Worm (Caenorhabditis elegans) whole organism, late embryonic: ENCODE measurements around the gene C45B2.2.

ENCODE experiments used
- C08G9.2 ChIP-seq: sonication (generic microtip); optimal IDR thresholded peaks from 2 replicates; lab custom pipeline; 2016; ENCODE audit warnings: mild to moderate bottlenecking, missing genetic modification characterization, moderate library complexity, missing compliant biosample characterization
- C38D4.7 ChIP-seq: fragments of 200-800 bp; sonication (Bioruptor generic); optimal IDR thresholded peaks from 2 replicates; lab custom pipeline; 2018; ENCODE audit warnings: mild to moderate bottlenecking, missing genetic modification characterization, moderate library complexity, missing compliant biosample characterization
- F13H6.1 ChIP-seq: sonication (generic microtip); optimal IDR thresholded peaks from 2 replicates; lab custom pipeline; 2016; ENCODE audit warnings: missing genetic modification characterization, missing compliant biosample characterization
- K02D7.2 ChIP-seq: sonication (generic microtip); optimal IDR thresholded peaks from 2 replicates; lab custom pipeline; 2017; ENCODE audit warnings: mild to moderate bottlenecking, missing genetic modification characterization, missing compliant biosample characterization
- K09A11.1 ChIP-seq: sonication (generic microtip); optimal IDR thresholded peaks from 2 replicates; lab custom pipeline; 2017; ENCODE audit warnings: antibody characterized with exemption, mild to moderate bottlenecking, missing genetic modification characterization, missing compliant biosample characterization; ENCODE audit not compliant: insufficient read depth
- ahr-1 ChIP-seq: sonication (generic microtip); optimal IDR thresholded peaks from 2 replicates; lab custom pipeline; 2016; ENCODE audit warnings: missing genetic modification characterization, missing compliant biosample characterization
- ceh-14 ChIP-seq: sonication (generic microtip); optimal IDR thresholded peaks from 2 replicates; lab custom pipeline; 2016; ENCODE audit warnings: missing genotype, missing genetic modification characterization, missing compliant biosample characterization
- ceh-18 ChIP-seq: sonication (generic microtip); optimal IDR thresholded peaks from 2 replicates; lab custom pipeline; 2016; ENCODE audit warnings: missing genetic modification characterization, missing compliant biosample characterization
- ceh-19 ChIP-seq: fragments of 200-800 bp; sonication (Bioruptor generic); optimal IDR thresholded peaks from 2 replicates; lab custom pipeline; 2018; ENCODE audit warnings: mild to moderate bottlenecking, missing genetic modification characterization, missing compliant biosample characterization
- ceh-2 ChIP-seq: sonication (generic microtip); optimal IDR thresholded peaks from 2 replicates; lab custom pipeline; 2016; ENCODE audit warnings: missing genotype, missing genetic modification characterization, missing compliant biosample characterization
- ceh-24 ChIP-seq: sonication (generic microtip); optimal IDR thresholded peaks from 2 replicates; lab custom pipeline; 2016; ENCODE audit warnings: mild to moderate bottlenecking, missing genetic modification characterization, missing compliant biosample characterization
- ceh-31 ChIP-seq: sonication (generic microtip); optimal IDR thresholded peaks from 2 replicates; lab custom pipeline; 2016; ENCODE audit warnings: missing genetic modification characterization, missing compliant biosample characterization
- ceh-34 ChIP-seq: sonication (generic microtip); optimal IDR thresholded peaks from 2 replicates; lab custom pipeline; 2016; ENCODE audit warnings: mild to moderate bottlenecking, missing genetic modification characterization, missing compliant biosample characterization
- ceh-45 ChIP-seq: fragments of 200-800 bp; sonication (Bioruptor generic); IDR thresholded peaks from 2 replicates; pipeline ENCODE4 v1.3.6; 2022; ENCODE audit warnings: missing genetic modification reagents, missing genetic modification characterization, missing compliant biosample characterization
- ceh-48 ChIP-seq: sonication (generic microtip); optimal IDR thresholded peaks from 2 replicates; lab custom pipeline; 2016; ENCODE audit warnings: missing genetic modification characterization, inconsistent platforms, missing compliant biosample characterization
- dmd-4 ChIP-seq: sonication (generic microtip); optimal IDR thresholded peaks from 2 replicates; lab custom pipeline; 2016; ENCODE audit warnings: borderline replicate concordance, missing genetic modification characterization, missing compliant biosample characterization
- elt-2 ChIP-seq: sonication (generic microtip); optimal IDR thresholded peaks from 2 replicates; lab custom pipeline; 2016; ENCODE audit warnings: missing genetic modification reagents, missing genetic modification characterization, missing compliant biosample characterization
- ets-4 ChIP-seq: sonication (generic microtip); optimal IDR thresholded peaks from 2 replicates; lab custom pipeline; 2016; ENCODE audit warnings: missing genetic modification characterization, missing compliant biosample characterization
- eyg-1 ChIP-seq: sonication (generic microtip); optimal IDR thresholded peaks from 2 replicates; lab custom pipeline; 2016; ENCODE audit warnings: missing genotype, missing genetic modification characterization, missing compliant biosample characterization
- fax-1 ChIP-seq: sonication (generic microtip); optimal IDR thresholded peaks from 2 replicates; lab custom pipeline; 2016; ENCODE audit warnings: missing genotype, missing genetic modification characterization, missing compliant biosample characterization
- fkh-10 ChIP-seq: fragments of 150-350 bp; optimal IDR thresholded peaks from 2 replicates; lab custom pipeline; 2014; ENCODE audit warnings: missing biosample characterization, missing genetic modification reagents, missing genetic modification characterization
- fkh-6 ChIP-seq: sonication (generic microtip); optimal IDR thresholded peaks from 2 replicates; lab custom pipeline; 2016; ENCODE audit warnings: missing genetic modification characterization, missing compliant biosample characterization
- gmeb-2 ChIP-seq: sonication (generic microtip); optimal IDR thresholded peaks from 2 replicates; lab custom pipeline; 2016; ENCODE audit warnings: missing genetic modification characterization, inconsistent platforms, missing compliant biosample characterization
- hlh-13 ChIP-seq: fragments of 200-800 bp; sonication (Bioruptor generic); optimal IDR thresholded peaks from 2 replicates; lab custom pipeline; 2018; ENCODE audit warnings: mild to moderate bottlenecking, missing genetic modification characterization, missing compliant biosample characterization
- hlh-15 ChIP-seq: sonication (generic microtip); optimal IDR thresholded peaks from 2 replicates; lab custom pipeline; 2016; ENCODE audit warnings: missing genetic modification characterization, missing compliant biosample characterization
- hlh-30 ChIP-seq: sonication (generic microtip); optimal IDR thresholded peaks from 2 replicates; lab custom pipeline; 2017; ENCODE audit warnings: antibody characterized with exemption, missing genetic modification characterization, missing compliant biosample characterization; ENCODE audit not compliant: insufficient read depth
- hlh-6 ChIP-seq: sonication (generic microtip); optimal IDR thresholded peaks from 2 replicates; lab custom pipeline; 2016; ENCODE audit warnings: missing genotype, missing genetic modification characterization, missing compliant biosample characterization
- hlh-8 ChIP-seq: sonication (generic microtip); optimal IDR thresholded peaks from 2 replicates; lab custom pipeline; 2016; ENCODE audit warnings: missing genotype, missing genetic modification characterization, missing compliant biosample characterization
- lim-6 ChIP-seq: sonication (generic microtip); optimal IDR thresholded peaks from 2 replicates; lab custom pipeline; 2016; ENCODE audit warnings: missing genetic modification characterization, missing compliant biosample characterization
- lin-11 ChIP-seq: fragments of 200-800 bp; sonication (Bioruptor generic); optimal IDR thresholded peaks from 2 replicates; lab custom pipeline; 2018; ENCODE audit warnings: mild to moderate bottlenecking, missing genetic modification characterization, missing compliant biosample characterization
- nfya-1 ChIP-seq: sonication (generic microtip); optimal IDR thresholded peaks from 2 replicates; lab custom pipeline; 2017; ENCODE audit warnings: missing genetic modification characterization, mild to moderate bottlenecking, missing compliant biosample characterization, antibody characterized with exemption, moderate library complexity
- nhr-11 ChIP-seq: fragments of 150-350 bp; optimal IDR thresholded peaks from 2 replicates; lab custom pipeline; 2014; ENCODE audit warnings: missing biosample characterization, missing genetic modification characterization
- nhr-232 ChIP-seq: sonication (generic microtip); optimal IDR thresholded peaks from 2 replicates; lab custom pipeline; 2016; ENCODE audit warnings: missing genetic modification characterization, missing compliant biosample characterization
- pag-3 ChIP-seq: sonication (generic microtip); optimal IDR thresholded peaks from 2 replicates; lab custom pipeline; 2016; ENCODE audit warnings: missing compliant biosample characterization, missing genetic modification characterization, borderline replicate concordance
- pax-1 ChIP-seq: fragments of 150-350 bp; optimal IDR thresholded peaks from 2 replicates; lab custom pipeline; 2014; ENCODE audit warnings: missing biosample characterization, missing genetic modification characterization
- pha-2 ChIP-seq: sonication (generic microtip); optimal IDR thresholded peaks from 2 replicates; lab custom pipeline; 2017; ENCODE audit warnings: mild to moderate bottlenecking, missing genetic modification characterization, missing compliant biosample characterization
- pha-4 ChIP-seq: fragments of 150-350 bp; optimal IDR thresholded peaks from 2 replicates; lab custom pipeline; 2018; ENCODE audit warnings: missing biosample characterization, missing genetic modification reagents, missing genetic modification characterization
- ref-2 ChIP-seq: sonication (generic microtip); optimal IDR thresholded peaks from 2 replicates; lab custom pipeline; 2016; ENCODE audit warnings: missing genetic modification characterization, missing compliant biosample characterization
- sox-2 ChIP-seq: fragments of 200-800 bp; sonication (Bioruptor generic); IDR thresholded peaks from 2 replicates; pipeline ENCODE4 v1.3.6; 2022; ENCODE audit warnings: missing genetic modification reagents, missing genetic modification characterization, missing compliant biosample characterization
- sox-4 ChIP-seq: sonication (generic microtip); optimal IDR thresholded peaks from 2 replicates; lab custom pipeline; 2017; ENCODE audit warnings: mild to moderate bottlenecking, missing genetic modification characterization, inconsistent platforms, missing compliant biosample characterization
- tbx-2 ChIP-seq: sonication (generic microtip); optimal IDR thresholded peaks from 2 replicates; lab custom pipeline; 2016; ENCODE audit warnings: missing genetic modification characterization, missing compliant biosample characterization
- tbx-7 ChIP-seq: sonication (generic microtip); optimal IDR thresholded peaks from 2 replicates; lab custom pipeline; 2016; ENCODE audit warnings: missing genotype, missing genetic modification characterization, missing compliant biosample characterization
- ttx-3 ChIP-seq: sonication (generic microtip); optimal IDR thresholded peaks from 2 replicates; lab custom pipeline; 2016; ENCODE audit warnings: missing genetic modification reagents, missing genetic modification characterization, missing compliant biosample characterization
- unc-3 ChIP-seq, 2 experiments: fragments of 200-800 bp in 1 of 2; sonication (Bioruptor generic) in 1 of 2; sonication (generic microtip) in 1 of 2; conservative IDR thresholded peaks in 1 of 2; optimal IDR thresholded peaks in 1 of 2; 2 replicates each; pipeline versions ENCODE4 v1.3.6 to Lab custom; 2016 to 2022; ENCODE audit warnings: missing compliant biosample characterization in 2 of 2, missing genetic modification characterization in 2 of 2, missing genetic modification reagents in 1 of 2
- unc-42 ChIP-seq: sonication (generic microtip); optimal IDR thresholded peaks from 2 replicates; lab custom pipeline; 2016; ENCODE audit warnings: missing genotype, missing genetic modification characterization, missing compliant biosample characterization
- unc-86 ChIP-seq: sonication (generic microtip); optimal IDR thresholded peaks from 2 replicates; lab custom pipeline; 2016; ENCODE audit warnings: missing genetic modification characterization, missing compliant biosample characterization
- ztf-16 ChIP-seq: sonication (generic microtip); optimal IDR thresholded peaks from 2 replicates; lab custom pipeline; 2017; ENCODE audit warnings: missing genetic modification characterization, missing compliant biosample characterization

C45B2.2 gene

ce11 chrX:6128773-6129172 lies 44.2 kb downstream of the C45B2.2 start:
- no peak for TF ChIP-seq K09A11.1
- TF ChIP-seq ttx-3: no peak
- no peak for TF ChIP-seq hlh-15
- TF ChIP-seq ceh-31 (tag; lab: Kevin White, UChicago): no peak
- TF ChIP-seq pha-2 (tag; lab: Kevin White, UChicago): no peak
- TF ChIP-seq sox-4 (tag; lab: Kevin White, UChicago): no peak
- no peak for TF ChIP-seq ceh-19 (GFP tag; lab: Kevin White, UChicago)
- TF ChIP-seq ceh-24 (tag; lab: Kevin White, UChicago): no peak
- TF ChIP-seq, all 69 proteins: peak for 0

ce11 chrX:6129277-6129676 lies 44.7 kb downstream of the C45B2.2 start:
- TF ChIP-seq hlh-13 (GFP tag; lab: Kevin White, UChicago) (no peak), elt-2 (tag; lab: Kevin White, UChicago) (no peak), fkh-6 (no peak), nhr-11 (tag; lab: Kevin White, UChicago) (no peak), unc-86 (tag; lab: Kevin White, UChicago) (no peak), pha-2 (tag; lab: Kevin White, UChicago) (no peak), C08G9.2 (tag; lab: Kevin White, UChicago) (no peak), ceh-2 (tag; lab: Kevin White, UChicago) (no peak), fkh-10 (no peak), K02D7.2 (tag; lab: Kevin White, UChicago) (no peak), ceh-19 (GFP tag; lab: Kevin White, UChicago) (no peak), hlh-8 (tag; lab: Kevin White, UChicago) (no peak), K09A11.1 (no peak), ceh-34 (tag; lab: Kevin White, UChicago) (no peak), ceh-24 (tag; lab: Kevin White, UChicago) (no peak), unc-42 (tag; lab: Kevin White, UChicago) (no peak)

ce11 chrX:6134423-6134822 lies 49.9 kb downstream of the C45B2.2 start:
- TF ChIP-seq ahr-1 (tag; lab: Kevin White, UChicago) (no peak), sox-2 (GFP tag; lab: Robert Waterston, UW) (no peak), lin-11 (tag; lab: Kevin White, UChicago) (no peak), sox-4 (tag; lab: Kevin White, UChicago) (no peak), tbx-7 (tag; lab: Kevin White, UChicago) (no peak), ztf-16 (tag; lab: Kevin White, UChicago) (no peak), hlh-30 (tag; lab: Kevin White, UChicago) (no peak), ceh-31 (tag; lab: Kevin White, UChicago) (peak; percentile 56), lim-6 (tag; lab: Kevin White, UChicago) (no peak), dmd-4 (no peak), unc-3 (GFP tag; conservative IDR thresholded peaks at IDR 0.05; lab: Robert Waterston, UW) (no peak), unc-3 (tag; optimal IDR thresholded peaks at IDR 0.05; lab: Kevin White, UChicago) (peak; percentile 43), ttx-3 (no peak), pha-4 (no peak), ref-2 (tag; lab: Kevin White, UChicago) (peak; percentile 39), fkh-6 (no peak), F13H6.1 (tag; lab: Kevin White, UChicago) (no peak), ceh-14 (tag; lab: Kevin White, UChicago) (peak; percentile 36), eyg-1 (tag; lab: Kevin White, UChicago) (no peak), ceh-24 (tag; lab: Kevin White, UChicago) (no peak), ceh-45 (GFP tag; lab: Robert Waterston, UW) (no peak), fax-1 (tag; lab: Kevin White, UChicago) (peak; percentile 10), ceh-48 (no peak), pha-2 (tag; lab: Kevin White, UChicago) (no peak), C38D4.7 (GFP tag; lab: Kevin White, UChicago) (no peak), hlh-13 (GFP tag; lab: Kevin White, UChicago) (no peak), nhr-232 (tag; lab: Kevin White, UChicago) (no peak), pax-1 (tag; lab: Kevin White, UChicago) (no peak), C08G9.2 (tag; lab: Kevin White, UChicago) (peak; percentile 4), pag-3 (tag; lab: Kevin White, UChicago) (no peak), ets-4 (tag; lab: Kevin White, UChicago) (no peak), tbx-2 (tag; lab: Kevin White, UChicago) (peak; percentile 52), unc-42 (tag; lab: Kevin White, UChicago) (peak; percentile 48), K02D7.2 (tag; lab: Kevin White, UChicago) (no peak), nfya-1 (peak; percentile 6), hlh-6 (peak; percentile 66), gmeb-2 (tag; lab: Kevin White, UChicago) (no peak), ceh-18 (tag; lab: Kevin White, UChicago) (peak; percentile 40), ceh-19 (GFP tag; lab: Kevin White, UChicago) (peak; percentile 70)
